Worm (Caenorhabditis elegans): Measurements from ENCODE around the gene fbxb-25.

The fbxb-25 gene

DNA sequence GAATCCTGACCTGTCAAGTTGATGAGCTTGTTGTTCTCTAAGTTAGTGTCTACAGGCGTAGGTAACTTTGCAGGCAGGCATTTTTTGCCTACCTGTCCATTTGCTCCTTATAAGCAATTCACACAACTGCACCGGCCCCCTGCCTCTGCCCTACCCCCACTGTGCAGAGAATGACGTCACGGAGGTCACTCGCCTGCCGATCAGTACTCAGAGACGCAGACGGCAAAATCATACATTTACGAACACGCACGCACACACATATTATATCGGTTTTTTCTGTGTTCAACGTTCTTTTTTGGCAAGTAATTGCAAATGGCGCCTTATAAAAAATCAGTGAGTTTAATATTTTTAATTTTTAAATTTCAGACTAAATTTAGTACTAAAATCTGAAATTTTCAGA is 20.3 kb upstream of the fbxb-25 start, which contains the start of gene duxl-1 (continued):
- no peak for TF ChIP-seq ceh-91 (GFP tag; IDR thresholded peaks at IDR 0.05)

ce11 chrII:1666025-1666424 is 17.8 kb upstream of the fbxb-25 start, which contains the start of gene srlf-29:
Gene srlf-29 (plus strand): TSS chrII:1666325.
- TF ChIP-seq chd-7 (tag; optimal IDR thresholded peaks at IDR 0.05) (no peak), madf-10 (tag; optimal IDR thresholded peaks at IDR 0.05) (no peak), egl-18 (GFP tag; IDR thresholded peaks at IDR 0.05) (no peak), F39B2.1 (GFP tag; IDR thresholded peaks at IDR 0.05) (no peak), lin-35 (GFP tag; optimal IDR thresholded peaks at IDR 0.05) (no peak), lir-1 (GFP tag; conservative IDR thresholded peaks at IDR 0.05) (no peak), sptf-2 (GFP tag; optimal IDR thresholded peaks at IDR 0.05) (no peak), Y56A3A.18 (GFP tag; IDR thresholded peaks at IDR 0.05) (no peak), snpc-3.4 (tag; optimal IDR thresholded peaks at IDR 0.05) (no peak), C17E4.6 (GFP tag; IDR thresholded peaks at IDR 0.05) (no peak), Y53F4B.3 (GFP tag; IDR thresholded peaks at IDR 0.05) (no peak), ztf-22 (GFP tag; optimal IDR thresholded peaks at IDR 0.05) (no peak), K12H6.12 (tag; optimal IDR thresholded peaks at IDR 0.05) (no peak), lag-1 (GFP tag; IDR thresholded peaks at IDR 0.05) (no peak), fkh-3 (tag; optimal IDR thresholded peaks at IDR 0.05) (no peak), die-1 (tag; optimal IDR thresholded peaks at IDR 0.05) (no peak), pha-4 (tag; optimal IDR thresholded peaks at IDR 0.05) (no peak), ceh-40 (GFP tag; IDR thresholded peaks at IDR 0.05) (no peak), nhr-80 (tag; optimal IDR thresholded peaks at IDR 0.05) (no peak), egrh-3 (GFP tag; IDR thresholded peaks at IDR 0.05) (no peak)

DNA sequence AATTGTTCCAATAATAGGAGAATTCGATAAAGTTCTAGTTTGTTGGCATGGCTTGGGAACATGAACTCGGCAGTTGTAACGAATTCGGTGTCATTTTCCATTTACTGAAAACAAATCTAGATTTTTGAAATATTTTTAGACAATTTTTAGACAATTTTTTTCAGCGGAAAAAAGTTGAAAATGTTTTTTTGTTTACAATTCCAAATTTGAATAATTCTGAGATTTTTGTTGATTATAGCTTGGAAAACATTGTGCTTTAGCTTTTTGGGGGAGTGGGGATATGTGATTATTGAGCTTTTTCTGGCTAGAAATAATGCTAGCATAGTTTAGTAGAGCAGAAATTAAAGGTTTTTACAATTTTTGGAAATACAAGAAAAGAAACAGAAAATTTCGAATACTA is 14.9 kb upstream of the fbxb-25 start, which contains the start of gene srw-97:
TSS of gene srw-97 (minus strand) at position 101 of the 400 bp plus-strand sequence.
- TF ChIP-seq attf-6 (GFP tag; IDR thresholded peaks at IDR 0.05) = no peak
- TF ChIP-seq lin-26 (GFP tag; IDR thresholded peaks at IDR 0.05) = no peak
- no peak for TF ChIP-seq ztf-26 (tag; optimal IDR thresholded peaks at IDR 0.05)
- no peak for TF ChIP-seq lag-1 (GFP tag; IDR thresholded peaks at IDR 0.05)
- TF ChIP-seq F37B4.10 (GFP tag; IDR thresholded peaks at IDR 0.05) = no peak

ce11 chrII:1670260-1670879 is 13.5 kb upstream of the fbxb-25 start, which contains the start of gene nhx-6:
Gene nhx-6 (plus strand): TSS chrII:1670829.
- TF ChIP-seq ceh-100 (GFP tag; IDR thresholded peaks at IDR 0.05) (no peak), dox-1 (GFP tag; IDR thresholded peaks at IDR 0.05) (0 out of 2 replicates have a peak, but pooled peaks have one; percentile 17), nhr-80 (tag; optimal IDR thresholded peaks at IDR 0.05) (peak; percentile 47), mxl-1 (tag; optimal IDR thresholded peaks at IDR 0.05) (no peak)

DNA sequence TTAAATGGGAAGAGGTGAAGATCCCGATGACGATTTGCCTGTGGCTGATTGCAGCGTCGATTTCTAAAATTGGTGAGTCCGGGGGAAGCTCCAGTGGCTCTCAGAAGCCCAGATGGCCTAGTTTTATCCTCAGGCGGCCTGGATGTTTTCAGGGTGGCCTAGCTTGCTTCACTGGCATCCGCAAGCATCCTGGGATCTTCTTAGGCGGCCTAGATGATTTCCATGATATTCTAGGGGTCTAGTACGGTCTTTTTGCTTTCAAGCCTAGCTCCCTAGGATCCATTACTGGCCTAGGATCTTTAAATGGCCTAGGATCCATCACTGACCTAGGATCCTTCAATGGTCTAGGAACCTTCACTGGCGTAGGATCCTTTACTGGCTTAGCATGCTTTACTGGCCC is 12.9 kb upstream of the fbxb-25 start:
- TF ChIP-seq zfh-2 (GFP tag; conservative IDR thresholded peaks at IDR 0.05) = 0 out of 2 replicates have a peak, but pooled peaks have one; percentile 33
- no peak for TF ChIP-seq F55B11.4 (tag; optimal IDR thresholded peaks at IDR 0.05; ENCODE audit: borderline replicate concordance, insufficient read depth)

DNA sequence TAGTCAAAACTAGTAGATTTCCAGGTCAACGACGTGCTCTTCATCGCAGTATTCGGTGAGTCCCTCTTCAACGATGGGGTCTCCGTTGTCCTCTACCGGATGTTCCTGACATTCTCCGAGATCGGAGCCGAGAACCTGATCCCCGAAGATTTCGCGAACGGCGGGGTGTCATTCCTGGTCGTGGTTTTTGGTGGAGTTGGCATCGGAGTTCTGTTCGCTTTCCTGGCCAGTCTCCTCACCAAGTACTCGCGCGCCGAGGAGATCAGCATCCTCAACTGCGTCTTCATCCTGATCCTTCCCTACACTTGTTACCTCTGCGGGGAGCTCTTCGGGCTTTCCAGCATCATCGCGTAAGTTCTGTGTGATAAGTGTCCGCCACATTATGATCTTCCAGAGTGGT is 11.2 kb upstream of the fbxb-25 start:
- no peak for TF ChIP-seq madf-10 (tag; optimal IDR thresholded peaks at IDR 0.05)
- TF ChIP-seq B0019.2 (GFP tag; conservative IDR thresholded peaks at IDR 0.05) = no peak
- no peak for TF ChIP-seq gei-17 (GFP tag; optimal IDR thresholded peaks at IDR 0.05)
- peak; percentile 29; the same call in 1 of the 2 replicates for TF ChIP-seq zfh-2 (GFP tag; conservative IDR thresholded peaks at IDR 0.05)
- no peak for TF ChIP-seq B0261.1 (tag; optimal IDR thresholded peaks at IDR 0.05)
